Worm (Caenorhabditis elegans) whole organism, mixed stage, embryonic: ENCODE results near the gene anoh-1.

ENCODE experiments used
- cnd-1 ChIP-seq: fragments of 200-800 bp; sonication (Bioruptor generic); optimal IDR thresholded peaks from 2 replicates; lab custom pipeline; 2018; ENCODE audit warnings: mild to moderate bottlenecking, missing genetic modification characterization, missing compliant biosample characterization
- ham-2 ChIP-seq: fragments of 200-800 bp; sonication (Bioruptor generic); optimal IDR thresholded peaks from 2 replicates; lab custom pipeline; 2018; ENCODE audit warnings: mild to moderate bottlenecking, missing genetic modification characterization, missing compliant biosample characterization
- lin-13 ChIP-seq: fragments of 150-350 bp; optimal IDR thresholded peaks from 2 replicates; lab custom pipeline; 2014; ENCODE audit warnings: missing biosample characterization, missing genetic modification characterization
- lsy-2 ChIP-seq: fragments of 150-350 bp; optimal IDR thresholded peaks from 2 replicates; lab custom pipeline; 2014; ENCODE audit warnings: missing biosample characterization, missing genetic modification characterization
- nhr-28 ChIP-seq: fragments of 150-350 bp; optimal IDR thresholded peaks from 2 replicates; lab custom pipeline; 2014; ENCODE audit warnings: missing biosample characterization, missing genetic modification characterization
- nhr-76 ChIP-seq: sonication (generic microtip); optimal IDR thresholded peaks from 2 replicates; lab custom pipeline; 2017; ENCODE audit warnings: missing biosample characterization, missing genetic modification characterization
- unc-62 ChIP-seq: fragments of 150-350 bp; optimal IDR thresholded peaks from 2 replicates; lab custom pipeline; 2014; ENCODE audit warnings: missing biosample characterization, missing genetic modification reagents, missing genetic modification characterization

ce11 chrIII:13262987-13263386, 16.6 kb downstream of the anoh-1 start, which contains the start of gene F56A8.4:
- TF ChIP-seq unc-62 (GFP tag; lab: Kevin White, UChicago) (no peak), nhr-28 (tag; lab: Kevin White, UChicago) (no peak), ham-2 (GFP tag; lab: Kevin White, UChicago) (no peak), cnd-1 (no peak), lsy-2 (no peak), nhr-76 (tag; lab: Kevin White, UChicago) (no peak), lin-13 (tag; lab: Kevin White, UChicago) (no peak)
